Worm (Caenorhabditis elegans) whole organism, mixed stage, embryonic: ENCODE data around the gene Y37D8A.16.

Source experiments
- nhr-76 ChIP-seq: sonication (generic microtip); optimal IDR thresholded peaks from 2 replicates; lab custom pipeline; 2017; ENCODE audit warnings: missing biosample characterization, missing genetic modification characterization
- snpc-4 ChIP-seq: fragments of 150-350 bp; optimal IDR thresholded peaks from 2 replicates; lab custom pipeline; 2014; ENCODE audit warnings: missing biosample characterization, missing genetic modification characterization

- TF ChIP-seq nhr-76 (no peak), snpc-4 (tag; lab: Kevin White, UChicago) (no peak)
These were observed 14.4 kb downstream of the Y37D8A.16 start for ce11 chrIII:12904052-12904451.
